Fruit fly (Drosophila melanogaster) whole organism, adult: Measurements from ENCODE around the gene mthl7.

ENCODE experiments used
- CG11617 ChIP-seq: fragments of 200-800 bp; sonication (Bioruptor generic); optimal IDR thresholded peaks from 2 replicates; lab custom pipeline; 2017; ENCODE audit warnings: mild to moderate bottlenecking, missing biosample characterization, missing genetic modification reagents, missing genetic modification characterization
- CG12768 ChIP-seq: fragments of 200-800 bp; sonication (Bioruptor generic); optimal IDR thresholded peaks from 2 replicates; lab custom pipeline; 2017; ENCODE audit warnings: missing biosample characterization, missing genetic modification characterization, mild to moderate bottlenecking, moderate library complexity, missing genetic modification reagents
- CG14711 ChIP-seq: fragments of 200-800 bp; sonication (Bioruptor generic); optimal IDR thresholded peaks from 2 replicates; lab custom pipeline; 2018; ENCODE audit warnings: missing biosample characterization, mild to moderate bottlenecking, missing genetic modification characterization, moderate library complexity
- CG1620 ChIP-seq: fragments of 200-800 bp; sonication (Bioruptor generic); optimal IDR thresholded peaks from 2 replicates; lab custom pipeline; 2016; ENCODE audit warnings: missing biosample characterization, missing genetic modification characterization
- CG33017 ChIP-seq: fragments of 200-800 bp; sonication (Bioruptor generic); optimal IDR thresholded peaks from 2 replicates; lab custom pipeline; 2018; ENCODE audit warnings: missing biosample characterization, mild to moderate bottlenecking, missing genetic modification characterization, moderate library complexity
- CG5204 ChIP-seq: fragments of 200-800 bp; sonication (Bioruptor generic); optimal IDR thresholded peaks from 2 replicates; lab custom pipeline; 2016; ENCODE audit warnings: missing biosample characterization, missing genetic modification characterization
- CG7045 ChIP-seq: fragments of 200-800 bp; sonication (Bioruptor generic); optimal IDR thresholded peaks from 2 replicates; lab custom pipeline; 2017; ENCODE audit warnings: missing biosample characterization, mild to moderate bottlenecking, missing genetic modification characterization
- CG7101 ChIP-seq: fragments of 200-800 bp; sonication (Bioruptor generic); optimal IDR thresholded peaks from 2 replicates; lab custom pipeline; 2018; ENCODE audit warnings: missing biosample characterization, mild to moderate bottlenecking, missing genetic modification characterization, moderate library complexity
- Clk ChIP-seq: fragments of 200-800 bp; sonication (Bioruptor generic); optimal IDR thresholded peaks from 2 replicates; lab custom pipeline; 2017; ENCODE audit warnings: missing biosample characterization, missing genetic modification characterization
- Crg-1 ChIP-seq: fragments of 200-800 bp; sonication (Bioruptor generic); optimal IDR thresholded peaks from 2 replicates; lab custom pipeline; 2016; ENCODE audit warnings: missing biosample characterization, missing genetic modification characterization
- Hr96 ChIP-seq: fragments of 200-800 bp; sonication (Bioruptor generic); optimal IDR thresholded peaks from 2 replicates; lab custom pipeline; 2016; ENCODE audit warnings: missing biosample characterization, missing genetic modification characterization
- Mnt ChIP-seq: fragments of 200-800 bp; sonication (Bioruptor generic); optimal IDR thresholded peaks from 2 replicates; lab custom pipeline; 2016; ENCODE audit warnings: missing biosample characterization, mild to moderate bottlenecking, missing genetic modification characterization
- bab1 ChIP-seq: fragments of 200-800 bp; sonication (Bioruptor generic); optimal IDR thresholded peaks from 3 replicates; lab custom pipeline; 2019; ENCODE audit warnings: missing biosample characterization, mild to moderate bottlenecking, missing genetic modification characterization, moderate library complexity
- cic ChIP-seq: fragments of 200-800 bp; sonication (Bioruptor generic); optimal IDR thresholded peaks from 2 replicates; lab custom pipeline; 2017; ENCODE audit warnings: missing biosample characterization, mild to moderate bottlenecking, missing genetic modification characterization, moderate library complexity
- cnc ChIP-seq, 2 experiments: fragments of >200 bp; optimal IDR thresholded peaks; 2 replicates each; lab custom pipeline; 2017
- kay ChIP-seq: fragments of 200-800 bp; sonication (Bioruptor generic); peaks from one replicate; lab custom pipeline; 2016; ENCODE audit warnings: missing biosample characterization, missing genetic modification characterization, borderline replicate concordance
- ovo ChIP-seq: fragments of 200-800 bp; sonication (Bioruptor generic); optimal IDR thresholded peaks from 2 replicates; lab custom pipeline; 2016; ENCODE audit warnings: missing biosample characterization, missing genetic modification characterization
- pad ChIP-seq: fragments of 200-800 bp; sonication (Bioruptor generic); optimal IDR thresholded peaks from 3 replicates; lab custom pipeline; 2017; ENCODE audit warnings: missing biosample characterization, missing genetic modification characterization, mild to moderate bottlenecking, moderate library complexity, missing genetic modification reagents
- tj ChIP-seq: fragments of 200-800 bp; sonication (Bioruptor generic); optimal IDR thresholded peaks from 3 replicates; lab custom pipeline; 2017; ENCODE audit warnings: missing biosample characterization, mild to moderate bottlenecking, missing genetic modification characterization, moderate library complexity
- toe ChIP-seq: fragments of 200-800 bp; sonication (Bioruptor generic); optimal IDR thresholded peaks from 2 replicates; lab custom pipeline; 2016; ENCODE audit warnings: missing biosample characterization, missing genetic modification characterization

mthl7 gene

dm6 chr3L:8155324-8155723, 25.0 kb downstream of the mthl7 start:
- TF ChIP-seq kay (GFP tag; lab: Kevin White, UChicago), result no peak
- TF ChIP-seq tj (GFP tag; lab: Kevin White, UChicago), result no peak
- TF ChIP-seq bab1, result no peak
- no peak for TF ChIP-seq CG5204
- no peak for TF ChIP-seq pad (GFP tag; lab: Kevin White, UChicago)
- no peak for TF ChIP-seq Clk (GFP tag; lab: Kevin White, UChicago)
- no peak for TF ChIP-seq CG12768
- no peak for TF ChIP-seq CG14711 (tag; lab: Kevin White, UChicago)
- no peak for TF ChIP-seq Hr96 (GFP tag; lab: Kevin White, UChicago)
- no peak for TF ChIP-seq cnc (optimal IDR thresholded peaks at IDR 0.05; lab: Kevin White, UChicago)
- TF ChIP-seq CG7101, result no peak
- TF ChIP-seq Crg-1 (GFP tag; lab: Kevin White, UChicago), result no peak
- TF ChIP-seq ovo (GFP tag; lab: Kevin White, UChicago), result no peak
- no peak for TF ChIP-seq cic (GFP tag; lab: Kevin White, UChicago)

dm6 chr3L:8154544-8154943, 25.8 kb downstream of the mthl7 start:
- TF ChIP-seq cnc (optimal IDR thresholded peaks at IDR 0.05; lab: Kevin White, UChicago) (no peak), tj (GFP tag; lab: Kevin White, UChicago) (peak; percentile 76), cic (GFP tag; lab: Kevin White, UChicago) (no peak), kay (GFP tag; lab: Kevin White, UChicago) (no peak)

- TF ChIP-seq CG14711 (tag; lab: Kevin White, UChicago) (no peak), CG1620 (no peak), tj (GFP tag; lab: Kevin White, UChicago) (peak; percentile 16), CG5204 (peak; percentile 61), CG7045 (GFP tag; lab: Kevin White, UChicago) (peak; percentile 75), bab1 (no peak), cnc (optimal IDR thresholded peaks at IDR 0.05; lab: Kevin White, UChicago) (no peak), pad (GFP tag; lab: Kevin White, UChicago) (no peak), Mnt (GFP tag; lab: Kevin White, UChicago) (no peak), Crg-1 (GFP tag; lab: Kevin White, UChicago) (no peak), kay (GFP tag; lab: Kevin White, UChicago) (peak; percentile 4), cic (GFP tag; lab: Kevin White, UChicago) (no peak), CG33017 (tag; lab: Kevin White, UChicago) (no peak), CG7101 (no peak), Clk (GFP tag; lab: Kevin White, UChicago) (no peak), CG12768 (no peak), Hr96 (GFP tag; lab: Kevin White, UChicago) (no peak), ovo (GFP tag; lab: Kevin White, UChicago) (no peak), toe (GFP tag; lab: Kevin White, UChicago) (no peak), CG11617 (GFP tag; lab: Kevin White, UChicago) (no peak)
Measured at dm6 chr3L:8153206-8153996, 26.9 kb downstream of the mthl7 start.

dm6 chr3L:8151727-8152199, 28.6 kb downstream of the mthl7 start, which contains the start of gene CG13676:
CG13676 (minus strand) TSS chr3L:8151813.
- TF ChIP-seq CG7101 (no peak), bab1 (no peak), cic (GFP tag; lab: Kevin White, UChicago) (no peak), CG5204 (no peak), tj (GFP tag; lab: Kevin White, UChicago) (no peak), kay (GFP tag; lab: Kevin White, UChicago) (no peak), Crg-1 (GFP tag; lab: Kevin White, UChicago) (no peak), ovo (GFP tag; lab: Kevin White, UChicago) (no peak), Hr96 (GFP tag; lab: Kevin White, UChicago) (no peak), CG7045 (GFP tag; lab: Kevin White, UChicago) (no peak), CG11617 (GFP tag; lab: Kevin White, UChicago) (no peak), Mnt (GFP tag; lab: Kevin White, UChicago) (no peak), CG1620 (no peak), pad (GFP tag; lab: Kevin White, UChicago) (no peak)

- TF ChIP-seq cic (GFP tag; lab: Kevin White, UChicago) (no peak), CG12768 (no peak), cnc (optimal IDR thresholded peaks at IDR 0.05; lab: Kevin White, UChicago) (no peak), CG7045 (GFP tag; lab: Kevin White, UChicago) (no peak), tj (GFP tag; lab: Kevin White, UChicago) (no peak), Clk (GFP tag; lab: Kevin White, UChicago) (no peak), ovo (GFP tag; lab: Kevin White, UChicago) (no peak), CG11617 (GFP tag; lab: Kevin White, UChicago) (no peak), CG14711 (tag; lab: Kevin White, UChicago) (no peak), Hr96 (GFP tag; lab: Kevin White, UChicago) (no peak), CG7101 (no peak), Mnt (GFP tag; lab: Kevin White, UChicago) (no peak), Crg-1 (GFP tag; lab: Kevin White, UChicago) (no peak), bab1 (no peak), pad (GFP tag; lab: Kevin White, UChicago) (no peak), CG5204 (no peak)
Measured at dm6 chr3L:8150812-8151211, 29.5 kb downstream of the mthl7 start.

dm6 chr3L:8150284-8150683, 30.0 kb downstream of the mthl7 start:
- no peak for TF ChIP-seq cnc (optimal IDR thresholded peaks at IDR 0.05; lab: Kevin White, UChicago)
- no peak for TF ChIP-seq Mnt (GFP tag; lab: Kevin White, UChicago)
- no peak for TF ChIP-seq ovo (GFP tag; lab: Kevin White, UChicago)
- no peak for TF ChIP-seq bab1
- TF ChIP-seq Clk (GFP tag; lab: Kevin White, UChicago), result no peak
- no peak for TF ChIP-seq CG33017 (tag; lab: Kevin White, UChicago)
- TF ChIP-seq toe (GFP tag; lab: Kevin White, UChicago), result no peak
- TF ChIP-seq CG7101, result no peak
- no peak for TF ChIP-seq CG11617 (GFP tag; lab: Kevin White, UChicago)
- TF ChIP-seq Crg-1 (GFP tag; lab: Kevin White, UChicago), result no peak
- TF ChIP-seq pad (GFP tag; lab: Kevin White, UChicago), result no peak
- TF ChIP-seq Hr96 (GFP tag; lab: Kevin White, UChicago), result no peak
- TF ChIP-seq CG5204, result no peak
